Fruit fly (Drosophila melanogaster): Measurements from ENCODE around the gene CG9368.

CG9368 gene

dm6 chr3L:19557996-19558375, 43.4 kb upstream of the CG9368 start (continued):
- TF ChIP-seq CG17359 (tag; optimal IDR thresholded peaks at IDR 0.05) (no peak), Lpt (GFP tag; optimal IDR thresholded peaks at IDR 0.05) (peak; percentile 84), CG5953 (GFP tag; IDR thresholded peaks at IDR 0.05) (no peak), Xbp1 (GFP tag; optimal IDR thresholded peaks at IDR 0.05) (no peak), lmd (GFP tag; IDR thresholded peaks at IDR 0.05) (no peak), CG12769 (tag; optimal IDR thresholded peaks at IDR 0.05) (peak; percentile 85), tll (GFP tag; optimal IDR thresholded peaks at IDR 0.05) (peak in 1 of 2 experiments; percentile 66), zfh2 (GFP tag; optimal IDR thresholded peaks at IDR 0.05) (no peak), Hr3 (GFP tag; optimal IDR thresholded peaks at IDR 0.05) (no peak), hb (GFP tag; IDR thresholded peaks at IDR 0.05; ENCODE audit: partially characterized antibody) (no peak)

dm6 chr3L:19558674-19559073, 42.8 kb upstream of the CG9368 start:
- TF ChIP-seq bbx (GFP tag; IDR thresholded peaks at IDR 0.05; ENCODE audit: partially characterized antibody) (0 out of 2 replicates have a peak, but pooled peaks have one; percentile 2), gem (tag; optimal IDR thresholded peaks at IDR 0.05) (peak; percentile 1), Fer1 (GFP tag; optimal IDR thresholded peaks at IDR 0.05) (no peak), oc (tag; optimal IDR thresholded peaks at IDR 0.05) (peak; percentile 39), CG14860 (GFP tag; IDR thresholded peaks at IDR 0.05; ENCODE audit: partially characterized antibody) (no peak), H15 (GFP tag; IDR thresholded peaks at IDR 0.05) (no peak), CG12769 (tag; optimal IDR thresholded peaks at IDR 0.05) (peak; percentile 49), CG6791 (GFP tag; IDR thresholded peaks at IDR 0.05; ENCODE audit: partially characterized antibody) (0 out of 3 replicates have a peak, but pooled peaks have one; percentile 33), CG13894 (tag; optimal IDR thresholded peaks at IDR 0.05) (peak; percentile 91), slou (GFP tag; optimal IDR thresholded peaks at IDR 0.05) (no peak), gce (GFP tag; IDR thresholded peaks at IDR 0.05) (no peak)

dm6 chr3L:19559171-19559570, 42.3 kb upstream of the CG9368 start:
- 0 out of 3 replicates have a peak, but pooled peaks have one; percentile 13 for TF ChIP-seq ken (GFP tag; IDR thresholded peaks at IDR 0.05)
- TF ChIP-seq HLH3B (GFP tag; IDR thresholded peaks at IDR 0.05), result no peak
- TF ChIP-seq CG15479 (GFP tag; optimal IDR thresholded peaks at IDR 0.05), result peak; percentile 55
- peak in 1 of 2 experiments; percentile 56 for TF ChIP-seq tll (GFP tag; optimal IDR thresholded peaks at IDR 0.05)
- peak; percentile 53 for TF ChIP-seq Med (GFP tag)
- no peak for TF ChIP-seq CG17359 (tag; optimal IDR thresholded peaks at IDR 0.05)
- TF ChIP-seq CG17328 (GFP tag; IDR thresholded peaks at IDR 0.05), result no peak
- TF ChIP-seq MTF-1 (GFP tag; optimal IDR thresholded peaks at IDR 0.05; ENCODE audit: borderline replicate concordance), result peak; percentile 5
- TF ChIP-seq luna (GFP tag; optimal IDR thresholded peaks at IDR 0.05), result no peak
- 0 out of 2 replicates have a peak, but pooled peaks have one; percentile 4 for TF ChIP-seq Ada2b (GFP tag; IDR thresholded peaks at IDR 0.05)
- no peak for TF ChIP-seq ttk (GFP tag; IDR thresholded peaks at IDR 0.05)
- peak; percentile 1 for TF ChIP-seq Blimp-1 (GFP tag; optimal IDR thresholded peaks at IDR 0.05)
- TF ChIP-seq CG9727 (GFP tag; optimal IDR thresholded peaks at IDR 0.05), result no peak
- peak; percentile 33 for TF ChIP-seq Ets65A (GFP tag)
- TF ChIP-seq dati (GFP tag; IDR thresholded peaks at IDR 0.05), result no peak
- no peak for TF ChIP-seq CG10321 (GFP tag; IDR thresholded peaks at IDR 0.05)

dm6 chr3L:19560005-19560694, 41.3 kb upstream of the CG9368 start:
- no peak for TF ChIP-seq Dfd (GFP tag; optimal IDR thresholded peaks at IDR 0.05)
- TF ChIP-seq cg (GFP tag; optimal IDR thresholded peaks at IDR 0.05), result peak; percentile 43
- no peak for TF ChIP-seq croc (GFP tag; conservative IDR thresholded peaks at IDR 0.05)
- TF ChIP-seq trem (tag; optimal IDR thresholded peaks at IDR 0.05), result no peak
- TF ChIP-seq Hr39 (optimal IDR thresholded peaks at IDR 0.05), result no peak
- TF ChIP-seq CG2120 (GFP tag; optimal IDR thresholded peaks at IDR 0.05), result no peak
- TF ChIP-seq ATbp (GFP tag; optimal IDR thresholded peaks at IDR 0.05), result no peak
- TF ChIP-seq sima (GFP tag; optimal IDR thresholded peaks at IDR 0.05), result no peak
- TF ChIP-seq CG4360 (GFP tag; IDR thresholded peaks at IDR 0.05), result peak; percentile 73
- TF ChIP-seq crol (GFP tag; IDR thresholded peaks at IDR 0.05), result peak; percentile 39
- TF ChIP-seq CG14860 (GFP tag; IDR thresholded peaks at IDR 0.05; ENCODE audit: partially characterized antibody), result no peak
- no peak for TF ChIP-seq CG5245 (GFP tag; optimal IDR thresholded peaks at IDR 0.05)
- no peak for TF ChIP-seq CG1529 (GFP tag; optimal IDR thresholded peaks at IDR 0.05)
